Worm (Caenorhabditis elegans) whole organism, late embryonic: ENCODE results near the gene ttx-1.

Experiments
- C08G9.2 ChIP-seq: sonication (generic microtip); optimal IDR thresholded peaks from 2 replicates; lab custom pipeline; 2016; ENCODE audit warnings: mild to moderate bottlenecking, missing genetic modification characterization, moderate library complexity, missing compliant biosample characterization
- C38D4.7 ChIP-seq: fragments of 200-800 bp; sonication (Bioruptor generic); optimal IDR thresholded peaks from 2 replicates; lab custom pipeline; 2018; ENCODE audit warnings: mild to moderate bottlenecking, missing genetic modification characterization, moderate library complexity, missing compliant biosample characterization
- K02D7.2 ChIP-seq: sonication (generic microtip); optimal IDR thresholded peaks from 2 replicates; lab custom pipeline; 2017; ENCODE audit warnings: mild to moderate bottlenecking, missing genetic modification characterization, missing compliant biosample characterization
- K09A11.1 ChIP-seq: sonication (generic microtip); optimal IDR thresholded peaks from 2 replicates; lab custom pipeline; 2017; ENCODE audit warnings: antibody characterized with exemption, mild to moderate bottlenecking, missing genetic modification characterization, missing compliant biosample characterization; ENCODE audit not compliant: insufficient read depth
- T23F11.4 ChIP-seq: fragments of 200-800 bp; sonication (Bioruptor generic); optimal IDR thresholded peaks from 2 replicates; lab custom pipeline; 2018; ENCODE audit warnings: mild to moderate bottlenecking, missing genetic modification characterization, missing compliant biosample characterization
- Y22D7AL.16 ChIP-seq: sonication (generic microtip); optimal IDR thresholded peaks from 2 replicates; lab custom pipeline; 2016; ENCODE audit warnings: missing genetic modification characterization, missing compliant biosample characterization
- ama-1 ChIP-seq: fragments of 150-350 bp; optimal IDR thresholded peaks from 2 replicates; lab custom pipeline; 2014
- ceh-18 ChIP-seq: sonication (generic microtip); optimal IDR thresholded peaks from 2 replicates; lab custom pipeline; 2016; ENCODE audit warnings: missing genetic modification characterization, missing compliant biosample characterization
- ceh-19 ChIP-seq: fragments of 200-800 bp; sonication (Bioruptor generic); optimal IDR thresholded peaks from 2 replicates; lab custom pipeline; 2018; ENCODE audit warnings: mild to moderate bottlenecking, missing genetic modification characterization, missing compliant biosample characterization
- ceh-2 ChIP-seq: sonication (generic microtip); optimal IDR thresholded peaks from 2 replicates; lab custom pipeline; 2016; ENCODE audit warnings: missing genotype, missing genetic modification characterization, missing compliant biosample characterization
- ceh-22 ChIP-seq: sonication (generic microtip); optimal IDR thresholded peaks from 2 replicates; lab custom pipeline; 2017; ENCODE audit warnings: missing biosample characterization, missing genetic modification characterization
- ceh-24 ChIP-seq: sonication (generic microtip); optimal IDR thresholded peaks from 2 replicates; lab custom pipeline; 2016; ENCODE audit warnings: mild to moderate bottlenecking, missing genetic modification characterization, missing compliant biosample characterization
- ceh-45 ChIP-seq: fragments of 200-800 bp; sonication (Bioruptor generic); IDR thresholded peaks from 2 replicates; pipeline ENCODE4 v1.3.6; 2022; ENCODE audit warnings: missing genetic modification reagents, missing genetic modification characterization, missing compliant biosample characterization
- ceh-6 ChIP-seq: fragments of 200-800 bp; sonication (Bioruptor generic); optimal IDR thresholded peaks from 2 replicates; lab custom pipeline; 2018; ENCODE audit warnings: mild to moderate bottlenecking, missing genetic modification characterization, missing compliant biosample characterization
- che-1 ChIP-seq: sonication (generic microtip); optimal IDR thresholded peaks from 2 replicates; lab custom pipeline; 2016; ENCODE audit warnings: mild to moderate bottlenecking, missing genetic modification characterization, missing compliant biosample characterization
- dmd-4 ChIP-seq: sonication (generic microtip); optimal IDR thresholded peaks from 2 replicates; lab custom pipeline; 2016; ENCODE audit warnings: borderline replicate concordance, missing genetic modification characterization, missing compliant biosample characterization
- dve-1 ChIP-seq: sonication (generic microtip); optimal IDR thresholded peaks from 2 replicates; lab custom pipeline; 2017; ENCODE audit warnings: antibody characterized with exemption, mild to moderate bottlenecking, missing genetic modification characterization, missing compliant biosample characterization
- elt-2 ChIP-seq: sonication (generic microtip); optimal IDR thresholded peaks from 2 replicates; lab custom pipeline; 2016; ENCODE audit warnings: missing genetic modification reagents, missing genetic modification characterization, missing compliant biosample characterization
- fkh-10 ChIP-seq: fragments of 150-350 bp; optimal IDR thresholded peaks from 2 replicates; lab custom pipeline; 2014; ENCODE audit warnings: missing biosample characterization, missing genetic modification reagents, missing genetic modification characterization
- gmeb-2 ChIP-seq: sonication (generic microtip); optimal IDR thresholded peaks from 2 replicates; lab custom pipeline; 2016; ENCODE audit warnings: missing genetic modification characterization, inconsistent platforms, missing compliant biosample characterization
- hlh-13 ChIP-seq: fragments of 200-800 bp; sonication (Bioruptor generic); optimal IDR thresholded peaks from 2 replicates; lab custom pipeline; 2018; ENCODE audit warnings: mild to moderate bottlenecking, missing genetic modification characterization, missing compliant biosample characterization
- hlh-30 ChIP-seq: sonication (generic microtip); optimal IDR thresholded peaks from 2 replicates; lab custom pipeline; 2017; ENCODE audit warnings: antibody characterized with exemption, missing genetic modification characterization, missing compliant biosample characterization; ENCODE audit not compliant: insufficient read depth
- hlh-8 ChIP-seq: sonication (generic microtip); optimal IDR thresholded peaks from 2 replicates; lab custom pipeline; 2016; ENCODE audit warnings: missing genotype, missing genetic modification characterization, missing compliant biosample characterization
- lim-6 ChIP-seq: sonication (generic microtip); optimal IDR thresholded peaks from 2 replicates; lab custom pipeline; 2016; ENCODE audit warnings: missing genetic modification characterization, missing compliant biosample characterization
- lin-11 ChIP-seq: fragments of 200-800 bp; sonication (Bioruptor generic); optimal IDR thresholded peaks from 2 replicates; lab custom pipeline; 2018; ENCODE audit warnings: mild to moderate bottlenecking, missing genetic modification characterization, missing compliant biosample characterization
- npax-4 ChIP-seq: sonication (generic microtip); optimal IDR thresholded peaks from 2 replicates; lab custom pipeline; 2016; ENCODE audit warnings: missing genetic modification characterization, missing compliant biosample characterization
- odd-2 ChIP-seq: sonication (generic microtip); optimal IDR thresholded peaks from 2 replicates; lab custom pipeline; 2017; ENCODE audit warnings: antibody characterized with exemption, mild to moderate bottlenecking, missing genetic modification characterization, missing compliant biosample characterization
- pag-3 ChIP-seq: sonication (generic microtip); optimal IDR thresholded peaks from 2 replicates; lab custom pipeline; 2016; ENCODE audit warnings: missing compliant biosample characterization, missing genetic modification characterization, borderline replicate concordance
- pat-9 ChIP-seq: fragments of 200-800 bp; sonication (Bioruptor generic); optimal IDR thresholded peaks from 2 replicates; lab custom pipeline; 2018; ENCODE audit warnings: mild to moderate bottlenecking, missing genetic modification characterization, moderate library complexity, missing compliant biosample characterization
- pax-1 ChIP-seq: fragments of 150-350 bp; optimal IDR thresholded peaks from 2 replicates; lab custom pipeline; 2014; ENCODE audit warnings: missing biosample characterization, missing genetic modification characterization
- pha-2 ChIP-seq: sonication (generic microtip); optimal IDR thresholded peaks from 2 replicates; lab custom pipeline; 2017; ENCODE audit warnings: mild to moderate bottlenecking, missing genetic modification characterization, missing compliant biosample characterization
- pqm-1 ChIP-seq: sonication (generic microtip); optimal IDR thresholded peaks from 2 replicates; lab custom pipeline; 2016; ENCODE audit warnings: missing genetic modification characterization, missing compliant biosample characterization
- pros-1 ChIP-seq: fragments of 150-350 bp; optimal IDR thresholded peaks from 2 replicates; lab custom pipeline; 2014; ENCODE audit warnings: missing biosample characterization, missing genetic modification reagents, missing genetic modification characterization
- ref-2 ChIP-seq: sonication (generic microtip); optimal IDR thresholded peaks from 2 replicates; lab custom pipeline; 2016; ENCODE audit warnings: missing genetic modification characterization, missing compliant biosample characterization
- rnt-1 ChIP-seq: sonication (generic microtip); optimal IDR thresholded peaks from 2 replicates; lab custom pipeline; 2016; ENCODE audit warnings: missing genetic modification characterization, missing compliant biosample characterization
- sdc-2 ChIP-seq: sonication (generic microtip); optimal IDR thresholded peaks from 2 replicates; lab custom pipeline; 2016; ENCODE audit warnings: missing genotype, missing genetic modification characterization, missing compliant biosample characterization
- ttx-3 ChIP-seq: sonication (generic microtip); optimal IDR thresholded peaks from 2 replicates; lab custom pipeline; 2016; ENCODE audit warnings: missing genetic modification reagents, missing genetic modification characterization, missing compliant biosample characterization
- unc-3 ChIP-seq, 2 experiments: fragments of 200-800 bp in 1 of 2; sonication (Bioruptor generic) in 1 of 2; sonication (generic microtip) in 1 of 2; conservative IDR thresholded peaks in 1 of 2; optimal IDR thresholded peaks in 1 of 2; 2 replicates each; pipeline versions ENCODE4 v1.3.6 to Lab custom; 2016 to 2022; ENCODE audit warnings: missing compliant biosample characterization in 2 of 2, missing genetic modification characterization in 2 of 2, missing genetic modification reagents in 1 of 2
- unc-42 ChIP-seq: sonication (generic microtip); optimal IDR thresholded peaks from 2 replicates; lab custom pipeline; 2016; ENCODE audit warnings: missing genotype, missing genetic modification characterization, missing compliant biosample characterization
- unc-55 ChIP-seq: sonication (generic microtip); optimal IDR thresholded peaks from 2 replicates; lab custom pipeline; 2017; ENCODE audit warnings: missing biosample characterization, missing genetic modification reagents, missing genetic modification characterization
- unc-86 ChIP-seq: sonication (generic microtip); optimal IDR thresholded peaks from 2 replicates; lab custom pipeline; 2016; ENCODE audit warnings: missing genetic modification characterization, missing compliant biosample characterization
- zip-5 ChIP-seq: sonication (generic microtip); optimal IDR thresholded peaks from 2 replicates; lab custom pipeline; 2016; ENCODE audit warnings: missing genetic modification characterization, missing compliant biosample characterization
- ztf-16 ChIP-seq: sonication (generic microtip); optimal IDR thresholded peaks from 2 replicates; lab custom pipeline; 2017; ENCODE audit warnings: missing genetic modification characterization, missing compliant biosample characterization

The ttx-1 gene

DNA sequence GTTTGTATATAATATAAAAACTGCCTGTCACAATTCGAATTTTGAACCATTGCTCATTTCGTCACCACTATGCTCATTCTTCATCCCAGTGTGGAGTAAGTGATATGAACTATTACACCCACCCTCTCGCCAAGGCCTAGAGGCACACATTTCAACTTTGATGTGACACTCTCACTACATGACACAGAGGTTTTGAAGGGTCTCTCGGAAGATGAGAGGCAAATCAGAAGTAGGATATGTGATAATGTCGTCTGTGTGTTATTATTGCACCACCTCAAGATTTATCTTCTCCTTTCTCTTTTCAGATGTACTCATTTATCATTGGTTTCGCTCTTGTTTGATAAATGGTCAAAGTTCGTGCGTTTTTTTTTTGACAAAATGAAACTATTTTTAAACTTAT lies 42.6 kb downstream of the ttx-1 start:
- TF ChIP-seq unc-55 (GFP tag; lab: Kevin White, UChicago) (peak; percentile 54), K02D7.2 (tag; lab: Kevin White, UChicago) (no peak)

DNA sequence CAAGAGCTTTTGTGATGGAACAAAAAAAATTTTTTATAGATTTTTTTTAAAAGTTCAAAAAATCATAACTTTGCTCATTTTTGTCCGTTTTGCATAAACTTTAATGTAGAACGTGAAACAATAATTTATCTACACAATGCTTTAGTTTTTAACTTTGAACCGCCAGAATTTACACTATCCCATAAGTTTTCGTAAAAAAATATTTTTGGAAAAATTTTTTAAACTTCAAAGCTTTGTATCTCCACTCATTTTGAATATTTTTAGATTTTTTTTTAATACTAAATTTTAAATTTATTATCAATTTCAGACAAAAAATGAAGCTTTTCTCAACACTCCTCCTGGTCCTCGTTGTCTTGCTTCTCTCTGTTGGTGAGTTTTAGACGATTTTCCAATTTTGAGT lies 52.3 kb downstream of the ttx-1 start, which contains the start of gene Y60A3A.21:
Y60A3A.21 (plus strand) TSS at position 301 of the 400 bp plus-strand sequence.
- no peak for TF ChIP-seq unc-3 (GFP tag; conservative IDR thresholded peaks at IDR 0.05; lab: Robert Waterston, UW)
- no peak for TF ChIP-seq unc-3 (tag; optimal IDR thresholded peaks at IDR 0.05; lab: Kevin White, UChicago)

DNA sequence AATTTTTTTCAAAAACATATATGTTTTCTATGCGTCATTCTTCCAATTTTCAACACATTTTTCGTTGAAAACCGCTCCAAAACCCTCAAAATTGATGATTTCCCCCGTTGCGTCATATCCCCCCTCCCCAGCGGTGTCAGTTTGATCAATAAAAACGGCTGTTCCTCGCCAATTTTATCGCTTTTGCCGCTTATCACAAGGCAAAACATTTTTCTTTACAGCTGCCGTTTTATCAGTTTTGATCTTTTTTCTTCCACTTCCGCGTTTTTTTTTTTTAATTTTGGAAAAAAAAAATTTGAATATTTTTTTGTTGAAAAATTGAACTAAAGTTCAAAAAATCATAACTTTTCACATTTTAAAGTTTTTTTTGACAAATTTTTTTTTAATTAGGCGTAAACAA lies 52.8 kb downstream of the ttx-1 start:
- TF ChIP-seq ceh-22 (tag; lab: Kevin White, UChicago): no peak
- TF ChIP-seq elt-2 (tag; lab: Kevin White, UChicago): peak; percentile 26
- TF ChIP-seq, all 69 proteins: peak for 1

DNA sequence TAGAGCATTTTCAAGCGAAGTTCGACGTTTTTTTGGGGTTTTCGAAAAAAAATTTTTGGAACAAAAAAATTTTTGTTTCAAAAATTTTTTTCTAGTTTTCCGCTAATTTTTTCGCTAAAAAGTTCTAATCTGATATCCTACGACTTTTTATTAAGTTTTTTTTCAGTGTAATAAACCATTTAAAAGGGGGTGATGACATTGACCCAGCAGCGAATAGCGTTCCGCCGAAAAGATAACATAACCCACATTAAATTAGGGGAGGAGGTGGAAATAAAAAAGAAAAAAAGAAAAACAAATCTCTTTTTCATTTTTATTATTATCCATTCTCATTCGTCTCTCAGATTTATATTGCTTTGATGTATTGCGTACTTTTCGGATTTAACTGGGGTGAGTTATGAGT lies 56.5 kb downstream of the ttx-1 start, which contains the start of gene Y60A3A.23:
Y60A3A.23 (plus strand) TSS at position 301 of the 400 bp plus-strand sequence.
- TF ChIP-seq lin-11 (tag; lab: Kevin White, UChicago) (no peak), ceh-6 (GFP tag; lab: Kevin White, UChicago) (no peak), hlh-30 (tag; lab: Kevin White, UChicago) (no peak), gmeb-2 (tag; lab: Kevin White, UChicago) (no peak), pros-1 (no peak)
- TF ChIP-seq, all 69 proteins: peak for 0

DNA sequence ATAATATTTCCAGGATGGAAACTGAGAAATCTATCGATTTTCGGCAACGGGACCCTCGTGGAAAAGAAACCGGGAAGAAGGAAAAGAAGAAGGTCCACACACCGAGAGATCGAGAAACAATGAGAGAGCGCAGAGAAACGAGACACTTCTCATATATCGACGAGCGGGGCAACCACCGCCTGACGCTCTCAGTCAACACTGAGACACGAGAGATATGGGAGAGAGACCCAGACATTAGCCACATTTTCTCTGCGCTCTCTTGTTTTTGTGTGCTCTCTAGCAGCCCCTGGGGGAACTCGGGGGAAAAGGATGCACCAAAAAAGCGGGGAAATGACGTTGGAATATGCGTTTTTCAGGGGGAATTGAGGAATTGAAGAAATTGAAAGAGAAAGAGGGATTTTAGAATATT lies 58.2 kb downstream of the ttx-1 start:
- TF ChIP-seq pag-3 (tag; lab: Kevin White, UChicago) (no peak), ztf-16 (tag; lab: Kevin White, UChicago) (no peak), unc-42 (tag; lab: Kevin White, UChicago) (peak; percentile 65), sdc-2 (tag; lab: Kevin White, UChicago) (peak; percentile 41), rnt-1 (tag; lab: Kevin White, UChicago) (no peak), zip-5 (tag; lab: Kevin White, UChicago) (no peak), K09A11.1 (no peak), ceh-19 (GFP tag; lab: Kevin White, UChicago) (no peak), lin-11 (tag; lab: Kevin White, UChicago) (no peak), Y22D7AL.16 (tag; lab: Kevin White, UChicago) (no peak), K02D7.2 (tag; lab: Kevin White, UChicago) (no peak), npax-4 (tag; lab: Kevin White, UChicago) (no peak), pqm-1 (tag; lab: Kevin White, UChicago) (no peak), dve-1 (tag; lab: Kevin White, UChicago) (no peak), che-1 (no peak), odd-2 (tag; lab: Kevin White, UChicago) (no peak), ttx-3 (no peak), unc-3 (GFP tag; conservative IDR thresholded peaks at IDR 0.05; lab: Robert Waterston, UW) (no peak), unc-3 (tag; optimal IDR thresholded peaks at IDR 0.05; lab: Kevin White, UChicago) (no peak), ceh-2 (tag; lab: Kevin White, UChicago) (no peak), ref-2 (tag; lab: Kevin White, UChicago) (no peak), hlh-30 (tag; lab: Kevin White, UChicago) (peak; percentile 94), dmd-4 (tag; lab: Kevin White, UChicago) (peak; percentile 29), ceh-24 (tag; lab: Kevin White, UChicago) (no peak), unc-86 (tag; lab: Kevin White, UChicago) (no peak), ceh-45 (GFP tag; lab: Robert Waterston, UW) (no peak), hlh-8 (tag; lab: Kevin White, UChicago) (no peak), C08G9.2 (tag; lab: Kevin White, UChicago) (no peak), C38D4.7 (no peak), lim-6 (tag; lab: Kevin White, UChicago) (no peak), ama-1 (lab: Kevin White, UChicago) (no peak), fkh-10 (GFP tag; lab: Kevin White, UChicago) (no peak), pax-1 (no peak), pha-2 (tag; lab: Kevin White, UChicago) (no peak), hlh-13 (no peak), ceh-18 (tag; lab: Kevin White, UChicago) (peak; percentile 47), pat-9 (tag; lab: Kevin White, UChicago) (no peak), T23F11.4 (no peak)
